Worm (Caenorhabditis elegans) whole organism, late embryonic: ENCODE measurements around the gene F40F8.11.

Source experiments
- fkh-6 ChIP-seq: sonication (generic microtip); optimal IDR thresholded peaks from 2 replicates; lab custom pipeline; 2016; ENCODE audit warnings: missing genetic modification characterization, missing compliant biosample characterization
- pha-4 ChIP-seq: fragments of 150-350 bp; optimal IDR thresholded peaks from 2 replicates; lab custom pipeline; 2018; ENCODE audit warnings: missing biosample characterization, missing genetic modification reagents, missing genetic modification characterization

DNA sequence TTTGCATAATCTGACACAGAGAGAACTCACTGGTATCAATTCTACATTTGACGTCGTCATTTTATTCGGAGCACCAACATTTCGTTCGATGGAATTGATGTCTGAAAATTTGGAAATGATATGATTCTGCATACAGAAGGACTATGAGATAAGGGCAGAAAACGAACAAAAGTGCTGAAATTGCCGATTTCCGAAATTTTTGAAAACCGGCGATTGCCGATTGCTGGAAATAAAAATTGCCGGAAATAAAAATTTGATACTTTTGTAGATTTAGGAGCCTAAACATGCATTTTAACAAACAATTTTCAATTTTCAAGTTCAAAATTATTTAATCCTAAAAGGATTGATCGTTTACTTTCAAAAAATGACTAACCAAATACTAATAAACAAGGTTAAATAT, 43.0 kb downstream of the F40F8.11 start, which contains the start of gene unc-53:
- TF ChIP-seq pha-4 (no peak), fkh-6 (no peak)
